Fruit fly (Drosophila melanogaster): ENCODE measurements around the gene js.

The js gene

dm6 chr3R:16341817-16342374 is 26.2 kb downstream of the js start, which contains the start of the genes SF2 and pad (continued):
- TF ChIP-seq Adf1 (GFP tag; IDR thresholded peaks at IDR 0.05) (peak; percentile 56), CG9817 (tag; optimal IDR thresholded peaks at IDR 0.05) (peak; percentile 82), cg (GFP tag; optimal IDR thresholded peaks at IDR 0.05) (peak; percentile 53), NFAT (GFP tag; IDR thresholded peaks at IDR 0.05) (peak; percentile 68), Deaf1 (tag; optimal IDR thresholded peaks at IDR 0.05) (peak; percentile 53), CG10979 (tag; optimal IDR thresholded peaks at IDR 0.05) (peak; percentile 65), Nf-YA (GFP tag; IDR thresholded peaks at IDR 0.05) (no peak), Blimp-1 (GFP tag; optimal IDR thresholded peaks at IDR 0.05) (no peak), CG34376 (GFP tag; optimal IDR thresholded peaks at IDR 0.05) (peak; percentile 78), org-1 (GFP tag; optimal IDR thresholded peaks at IDR 0.05) (no peak), chif (GFP tag; optimal IDR thresholded peaks at IDR 0.05) (peak; percentile 68 to 79), mirr (GFP tag; optimal IDR thresholded peaks at IDR 0.05) (peak; percentile 18), rib (GFP tag; IDR thresholded peaks at IDR 0.05) (no peak), slou (GFP tag; optimal IDR thresholded peaks at IDR 0.05) (peak; percentile 52), CG9727 (GFP tag; optimal IDR thresholded peaks at IDR 0.05) (peak; percentile 71), salm (tag; optimal IDR thresholded peaks at IDR 0.05) (peak; percentile 36), caup (GFP tag; optimal IDR thresholded peaks at IDR 0.05; ENCODE audit: severe bottlenecking) (peak; percentile 69), hb (GFP tag; IDR thresholded peaks at IDR 0.05; ENCODE audit: partially characterized antibody) (peak; percentile 92), CG1024 (GFP tag; IDR thresholded peaks at IDR 0.05) (0 out of 2 replicates have a peak, but pooled peaks have one; percentile 29), tll (GFP tag; optimal IDR thresholded peaks at IDR 0.05) (peak in 1 of 2 experiments; percentile 84), gcm2 (GFP tag; optimal IDR thresholded peaks at IDR 0.05) (peak; percentile 55), CG17385 (GFP tag; optimal IDR thresholded peaks at IDR 0.05) (peak; percentile 61), Bdp1 (GFP tag; optimal IDR thresholded peaks at IDR 0.05) (peak; percentile 67), sna (GFP tag; IDR thresholded peaks at IDR 0.05; ENCODE audit: partially characterized antibody) (peak; percentile 97), Fer2 (tag; optimal IDR thresholded peaks at IDR 0.05) (peak; percentile 70), disco-r (GFP tag; optimal IDR thresholded peaks at IDR 0.05) (peak; percentile 58), nerfin-2 (GFP tag; IDR thresholded peaks at IDR 0.05; ENCODE audit: partially characterized antibody) (peak; percentile 89), repo (GFP tag; optimal IDR thresholded peaks at IDR 0.05) (no peak), sob (GFP tag; IDR thresholded peaks at IDR 0.05) (peak; percentile 85), CG4282 (GFP tag; optimal IDR thresholded peaks at IDR 0.05) (peak; percentile 42), CG4404 (GFP tag; IDR thresholded peaks at IDR 0.05) (peak; percentile 79), CG17568 (GFP tag; optimal IDR thresholded peaks at IDR 0.05) (peak; percentile 55), CG10209 (GFP tag; optimal IDR thresholded peaks at IDR 0.05) (peak; percentile 71), jigr1 (GFP tag; IDR thresholded peaks at IDR 0.05) (no peak; the same call in 2 of the 3 replicates), pum (GFP tag; optimal IDR thresholded peaks at IDR 0.05) (peak; percentile 72), peb (GFP tag; IDR thresholded peaks at IDR 0.05) (no peak), chm (GFP tag; IDR thresholded peaks at IDR 0.05) (no peak), CG4707 (GFP tag; optimal IDR thresholded peaks at IDR 0.05) (no peak), fd102C (GFP tag; optimal IDR thresholded peaks at IDR 0.05) (peak; percentile 3), HLHmδ (GFP tag; optimal IDR thresholded peaks at IDR 0.05) (peak; percentile 13), Rfx (GFP tag; IDR thresholded peaks at IDR 0.05) (peak; percentile 82), CG1233 (GFP tag; optimal IDR thresholded peaks at IDR 0.05) (peak; percentile 57), BtbVII (GFP tag; optimal IDR thresholded peaks at IDR 0.05) (no peak), CG13624 (GFP tag; optimal IDR thresholded peaks at IDR 0.05) (peak; percentile 80), ci (GFP tag; IDR thresholded peaks at IDR 0.05) (no peak; the same call in 2 of the 3 replicates), row (GFP tag; IDR thresholded peaks at IDR 0.05) (peak; percentile 97), CG11696 (GFP tag; IDR thresholded peaks at IDR 0.05) (no peak), CG9437 (GFP tag; optimal IDR thresholded peaks at IDR 0.05) (peak; percentile 67), ara (GFP tag; IDR thresholded peaks at IDR 0.05) (peak; percentile 58), tgo (GFP tag; IDR thresholded peaks at IDR 0.05) (peak; percentile 73)
